Fruit fly (Drosophila melanogaster): Measurements from ENCODE around the gene Prosbeta5R2.
A peak's percentile ranks its signal among the peaks of the same experiment; 100 is the strongest.

Prosbeta5R2 gene

DNA sequence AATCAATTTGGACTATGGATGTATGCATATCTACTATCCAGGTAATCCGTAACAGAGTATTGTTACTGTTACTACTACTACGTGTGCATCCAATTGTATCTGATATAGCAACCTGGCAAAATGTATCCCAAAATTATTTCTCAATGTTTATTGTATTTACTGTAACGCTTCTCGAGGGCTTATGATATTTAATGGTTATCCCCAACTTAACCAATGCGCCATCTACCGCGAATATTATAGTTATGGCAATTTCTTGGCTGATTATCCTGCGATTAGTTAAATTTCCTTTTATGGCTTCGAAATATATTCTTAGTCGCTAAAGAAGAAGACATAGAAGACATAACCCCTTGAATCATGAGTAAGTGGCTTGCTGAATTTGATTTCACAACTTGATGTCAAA is 26.5 kb upstream of the Prosbeta5R2 start:
- TF ChIP-seq CTCF (GFP tag; optimal IDR thresholded peaks at IDR 0.05) (peak; percentile 75), nau (GFP tag; optimal IDR thresholded peaks at IDR 0.05) (no peak), insv (GFP tag; optimal IDR thresholded peaks at IDR 0.05) (no peak), CG7963 (GFP tag; IDR thresholded peaks at IDR 0.05; ENCODE audit: partially characterized antibody) (no peak), CG7987 (GFP tag; optimal IDR thresholded peaks at IDR 0.05) (no peak), peb (GFP tag; IDR thresholded peaks at IDR 0.05) (no peak), CG10979 (tag; optimal IDR thresholded peaks at IDR 0.05) (peak; percentile 64), CG34224 (GFP tag; IDR thresholded peaks at IDR 0.05; ENCODE audit: partially characterized antibody) (no peak), vnd (GFP tag; IDR thresholded peaks at IDR 0.05; ENCODE audit: partially characterized antibody) (no peak), CG7839 (tag; optimal IDR thresholded peaks at IDR 0.05) (no peak), Fer2 (tag; optimal IDR thresholded peaks at IDR 0.05) (no peak), Sry-δ (GFP tag; optimal IDR thresholded peaks at IDR 0.05) (no peak), fu2 (GFP tag; optimal IDR thresholded peaks at IDR 0.05) (no peak), HLHmδ (GFP tag; optimal IDR thresholded peaks at IDR 0.05) (no peak), CG4424 (GFP tag; optimal IDR thresholded peaks at IDR 0.05) (no peak), CG1603 (tag; optimal IDR thresholded peaks at IDR 0.05) (no peak)

DNA sequence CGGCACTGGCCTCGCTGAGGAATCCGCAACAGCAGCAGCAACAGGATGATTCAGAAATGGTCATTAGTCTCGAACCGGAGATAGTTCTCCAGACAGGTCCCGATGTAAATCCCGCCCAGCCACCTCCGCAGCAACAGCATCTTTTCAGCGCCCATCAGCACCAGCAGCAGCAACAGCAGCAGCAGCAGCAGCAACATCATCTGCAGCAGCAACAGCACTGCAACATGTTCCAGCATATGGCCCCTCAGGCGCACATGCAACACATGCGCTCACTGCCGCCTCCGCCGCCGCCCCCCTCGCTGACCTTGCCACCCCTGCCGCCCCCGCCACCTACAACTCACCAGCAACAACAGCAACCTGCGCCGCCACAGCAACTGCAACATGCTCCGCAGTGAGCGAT is 17.2 kb upstream of the Prosbeta5R2 start:
- TF ChIP-seq crol (GFP tag; IDR thresholded peaks at IDR 0.05) (peak; percentile 35; the same call in 1 of the 2 replicates), Mrtf (GFP tag; IDR thresholded peaks at IDR 0.05) (0 out of 3 replicates have a peak, but pooled peaks have one; percentile 25), dysf (GFP tag; IDR thresholded peaks at IDR 0.05) (no peak)

DNA sequence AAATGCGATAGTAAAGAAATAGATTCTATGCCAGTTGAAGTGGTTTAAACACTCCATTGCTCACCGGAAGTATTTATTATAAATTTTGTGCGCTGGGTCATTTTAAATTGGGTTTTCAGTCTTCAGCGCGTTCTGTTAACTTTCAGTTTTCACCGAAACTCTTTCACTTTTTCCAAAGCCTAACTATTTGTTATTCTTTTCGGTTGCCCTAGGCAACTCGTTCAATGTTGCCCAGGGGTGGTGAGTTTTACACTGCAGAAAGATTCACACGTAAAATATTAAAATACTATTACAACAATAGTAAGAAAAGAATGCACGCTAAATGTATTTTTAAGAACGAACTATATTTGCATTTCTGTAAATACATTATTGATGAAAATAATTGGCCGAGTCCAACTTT is 7.8 kb upstream of the Prosbeta5R2 start, which contains the start of gene btv:
Gene btv, minus strand, starts transcription at position 101 of the 400 bp plus-strand sequence.
- TF ChIP-seq sens (GFP tag) (peak; percentile 56), ato (GFP tag; IDR thresholded peaks at IDR 0.05; ENCODE audit: partially characterized antibody) (no peak)

DNA sequence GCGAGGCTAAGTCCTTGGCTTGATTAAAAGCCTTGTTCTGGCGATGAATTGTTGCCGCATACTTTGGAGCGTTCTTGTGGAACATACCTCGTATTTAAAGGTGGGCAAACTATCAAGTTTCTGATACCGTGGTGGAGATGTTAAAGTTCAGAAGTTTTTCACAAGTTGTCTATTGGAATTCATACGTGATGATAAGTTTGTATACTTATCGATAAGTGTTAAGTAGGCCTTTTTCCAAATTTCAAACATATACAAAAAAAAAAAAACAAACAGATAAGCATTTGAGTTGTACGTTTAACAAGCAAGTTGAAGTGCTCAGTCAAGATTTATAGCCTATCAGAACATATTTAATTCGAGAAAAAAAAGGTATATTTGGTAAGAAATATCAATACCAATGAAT is 4.1 kb upstream of the Prosbeta5R2 start, which contains the start of gene CG5681:
Gene CG5681, plus strand, starts transcription at position 301 of the 400 bp plus-strand sequence.
- TF ChIP-seq CG6854 (GFP tag; optimal IDR thresholded peaks at IDR 0.05): no peak
- TF ChIP-seq Ets65A (GFP tag): peak; percentile 79
- no peak for TF ChIP-seq CG6175 (GFP tag; IDR thresholded peaks at IDR 0.05)

DNA sequence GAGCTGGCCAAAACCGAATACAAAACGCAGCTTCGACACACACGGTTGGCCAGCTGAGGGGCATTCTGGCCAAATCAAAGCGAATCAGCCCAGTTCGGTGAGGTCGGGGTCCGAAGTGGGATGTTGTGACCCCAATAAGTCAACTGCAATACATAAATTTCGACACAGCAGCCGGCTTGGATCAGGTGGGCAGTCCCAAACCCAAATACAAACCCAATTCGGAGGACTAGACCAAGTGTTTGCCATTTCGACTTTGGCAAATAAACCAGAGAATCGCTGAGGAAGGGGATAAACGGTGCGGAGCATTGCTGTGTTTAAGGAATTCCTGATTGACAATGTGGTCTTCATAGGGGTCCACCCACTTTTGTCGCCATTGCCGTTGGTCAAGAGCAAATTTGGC is 1.3 kb upstream of the Prosbeta5R2 start:
- TF ChIP-seq HLH54F (GFP tag; optimal IDR thresholded peaks at IDR 0.05) (no peak), sens (GFP tag) (peak; percentile 29), hkb (optimal IDR thresholded peaks at IDR 0.05) (peak; percentile 60), hkb (GFP tag; IDR thresholded peaks at IDR 0.05) (no peak), CG8478 (optimal IDR thresholded peaks at IDR 0.05) (peak; percentile 77), CG14860 (GFP tag; IDR thresholded peaks at IDR 0.05; ENCODE audit: partially characterized antibody) (0 out of 3 replicates have a peak, but pooled peaks have one; percentile 22), Dbx (GFP tag; IDR thresholded peaks at IDR 0.05) (no peak)

DNA sequence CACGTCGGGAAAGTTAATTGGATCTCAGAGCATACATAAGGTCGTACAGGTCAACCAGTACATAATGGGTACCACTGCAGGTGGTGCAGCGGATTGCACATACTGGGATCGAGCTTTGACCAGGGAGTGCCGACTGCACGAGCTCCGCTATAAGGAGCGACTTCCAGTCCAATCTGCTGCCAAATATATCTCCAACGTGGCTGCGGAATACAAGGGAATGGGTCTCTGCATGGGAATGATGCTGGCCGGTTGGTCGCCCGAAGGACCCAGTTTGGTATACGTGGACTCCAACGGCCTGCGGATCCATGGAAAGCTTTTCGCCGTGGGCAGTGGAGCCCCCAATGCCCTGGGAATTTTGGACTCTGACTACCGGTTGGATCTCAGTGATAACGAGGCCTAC is 553 bp downstream of the Prosbeta5R2 start:
- no peak for TF ChIP-seq abd-A (tag; optimal IDR thresholded peaks at IDR 0.05)
- no peak for TF ChIP-seq CG4820 (GFP tag; optimal IDR thresholded peaks at IDR 0.05)
- TF ChIP-seq Fer2 (tag; optimal IDR thresholded peaks at IDR 0.05): no peak
- peak; percentile 65 for TF ChIP-seq Ets65A (GFP tag)
- TF ChIP-seq CG10462 (GFP tag; optimal IDR thresholded peaks at IDR 0.05): no peak
- TF ChIP-seq CG11560 (tag; IDR thresholded peaks at IDR 0.05): 0 out of 3 replicates have a peak, but pooled peaks have one; percentile 11
- TF ChIP-seq CG8478 (optimal IDR thresholded peaks at IDR 0.05): peak; percentile 82
- TF ChIP-seq ara (GFP tag; IDR thresholded peaks at IDR 0.05): peak; percentile 5; the same call in 1 of the 2 replicates
- TF ChIP-seq CG4404 (GFP tag; IDR thresholded peaks at IDR 0.05): peak; percentile 32
- TF ChIP-seq tll (GFP tag; optimal IDR thresholded peaks at IDR 0.05): peak in 1 of 2 experiments; percentile 61
- no peak for TF ChIP-seq CG12071 (GFP tag; optimal IDR thresholded peaks at IDR 0.05)
- peak; percentile 51; the same call in 1 of the 3 replicates for TF ChIP-seq ase (GFP tag; IDR thresholded peaks at IDR 0.05)
- TF ChIP-seq tup (GFP tag; optimal IDR thresholded peaks at IDR 0.05): no peak
- TF ChIP-seq hkb (optimal IDR thresholded peaks at IDR 0.05): no peak
- no peak for TF ChIP-seq hkb (GFP tag; IDR thresholded peaks at IDR 0.05)
